Fruit fly (Drosophila melanogaster) whole organism, prepupa: ENCODE data around the gene fru.

Source experiments
- Blimp-1 ChIP-seq: fragments of 200-800 bp; sonication (Bioruptor generic); optimal IDR thresholded peaks from 3 replicates; lab custom pipeline; 2017; ENCODE audit warnings: missing biosample characterization, missing genetic modification characterization, mild to moderate bottlenecking, moderate library complexity, missing genetic modification reagents
- CG10669 ChIP-seq: fragments of 200-800 bp; sonication (Bioruptor generic); optimal IDR thresholded peaks from 3 replicates; lab custom pipeline; 2018; ENCODE audit warnings: missing biosample characterization, mild to moderate bottlenecking, missing genetic modification characterization, moderate library complexity
- CG11294 ChIP-seq: fragments of 200-800 bp; sonication (Bioruptor generic); IDR thresholded peaks from 2 replicates; pipeline ENCODE4 v1.3.6; 2022; ENCODE audit warnings: missing biosample characterization, missing genetic modification characterization
- CG11762 ChIP-seq: fragments of 200-800 bp; sonication (Bioruptor generic); optimal IDR thresholded peaks from 3 replicates; lab custom pipeline; 2016; ENCODE audit warnings: missing biosample characterization, missing genetic modification characterization; ENCODE audit not compliant: insufficient read depth
- CG11902 ChIP-seq: fragments of 200-800 bp; sonication (Bioruptor generic); optimal IDR thresholded peaks from 3 replicates; lab custom pipeline; 2016; ENCODE audit warnings: missing biosample characterization, missing genetic modification characterization
- CG15336 ChIP-seq: fragments of 200-800 bp; sonication (Bioruptor generic); IDR thresholded peaks from 2 replicates; pipeline ENCODE4 v1.3.6; 2022; ENCODE audit warnings: missing biosample characterization, missing genetic modification characterization
- CG1621 ChIP-seq: fragments of 200-800 bp; sonication (Bioruptor generic); optimal IDR thresholded peaks from 3 replicates; lab custom pipeline; 2018; ENCODE audit warnings: missing biosample characterization, mild to moderate bottlenecking, missing genetic modification characterization
- CG16779 ChIP-seq: fragments of 200-800 bp; sonication (Bioruptor generic); optimal IDR thresholded peaks from 3 replicates; lab custom pipeline; 2017; ENCODE audit warnings: missing biosample characterization, mild to moderate bottlenecking, missing genetic modification characterization
- CG3032 ChIP-seq: fragments of 200-800 bp; optimal IDR thresholded peaks from 2 replicates; lab custom pipeline; 2019; ENCODE audit warnings: missing biosample characterization, mild to moderate bottlenecking, missing genetic modification characterization, moderate library complexity
- CG31627 ChIP-seq: fragments of 200-800 bp; sonication (Bioruptor generic); optimal IDR thresholded peaks from 3 replicates; lab custom pipeline; 2016; ENCODE audit warnings: missing biosample characterization, missing genetic modification characterization
- CG32006 ChIP-seq: fragments of 200-800 bp; sonication (Bioruptor generic); optimal IDR thresholded peaks from 3 replicates; lab custom pipeline; 2017; ENCODE audit warnings: missing biosample characterization, mild to moderate bottlenecking, missing genetic modification characterization
- CG34406 ChIP-seq: fragments of 200-800 bp; sonication (Bioruptor generic); optimal IDR thresholded peaks from 3 replicates; lab custom pipeline; 2016; ENCODE audit warnings: missing biosample characterization, missing genetic modification characterization
- CG3919 ChIP-seq: fragments of 200-800 bp; sonication (Bioruptor generic); optimal IDR thresholded peaks from 3 replicates; lab custom pipeline; 2016; ENCODE audit warnings: missing biosample characterization, missing genetic modification characterization
- CG4318 ChIP-seq: fragments of 200-800 bp; sonication (Bioruptor generic); optimal IDR thresholded peaks from 3 replicates; lab custom pipeline; 2017; ENCODE audit warnings: missing biosample characterization, mild to moderate bottlenecking, missing genetic modification characterization
- CG6163 ChIP-seq: fragments of 200-800 bp; sonication (Bioruptor generic); IDR thresholded peaks from 3 replicates; pipeline ENCODE4 v1.3.6; 2022; ENCODE audit warnings: missing biosample characterization, missing genetic modification characterization
- CG6276 ChIP-seq: fragments of 200-800 bp; sonication (Bioruptor generic); optimal IDR thresholded peaks from 2 replicates; lab custom pipeline; 2017; ENCODE audit warnings: missing biosample characterization, mild to moderate bottlenecking, missing genetic modification characterization
- CG6792 ChIP-seq: fragments of 200-800 bp; sonication (Bioruptor generic); optimal IDR thresholded peaks from 3 replicates; lab custom pipeline; 2016; ENCODE audit warnings: missing biosample characterization, missing genetic modification characterization
- CG6808 ChIP-seq: fragments of 200-800 bp; sonication (Bioruptor generic); optimal IDR thresholded peaks from 3 replicates; lab custom pipeline; 2017; ENCODE audit warnings: missing biosample characterization, missing genetic modification characterization, mild to moderate bottlenecking, moderate library complexity, missing genetic modification reagents
- CG6854 ChIP-seq: fragments of 200-800 bp; sonication (Bioruptor generic); optimal IDR thresholded peaks from 2 replicates; lab custom pipeline; 2017; ENCODE audit warnings: missing biosample characterization, mild to moderate bottlenecking, missing genetic modification characterization
- CG7368 ChIP-seq: fragments of 200-800 bp; sonication (Bioruptor generic); optimal IDR thresholded peaks from 3 replicates; lab custom pipeline; 2016; ENCODE audit warnings: missing biosample characterization, missing genetic modification characterization
- CG8119 ChIP-seq: fragments of 200-800 bp; sonication (Bioruptor generic); IDR thresholded peaks from 3 replicates; pipeline ENCODE4 v1.3.6; 2022; ENCODE audit warnings: missing biosample characterization, missing genetic modification characterization
- CG8319 ChIP-seq: fragments of 200-800 bp; sonication (Bioruptor generic); optimal IDR thresholded peaks from 3 replicates; lab custom pipeline; 2016; ENCODE audit warnings: missing biosample characterization, missing genetic modification characterization
- CG8632 ChIP-seq: fragments of 200-800 bp; sonication (Bioruptor generic); optimal IDR thresholded peaks from 3 replicates; lab custom pipeline; 2016; ENCODE audit warnings: missing biosample characterization, missing genetic modification characterization
- CG9139 ChIP-seq: fragments of 200-800 bp; sonication (Bioruptor generic); optimal IDR thresholded peaks from 3 replicates; lab custom pipeline; 2017; ENCODE audit warnings: missing biosample characterization, mild to moderate bottlenecking, missing genetic modification characterization
- Eip78C ChIP-seq: fragments of 200-800 bp; sonication (Bioruptor generic); peaks from one replicate; lab custom pipeline; 2016; ENCODE audit warnings: missing biosample characterization, missing genetic modification characterization
- Eip93F ChIP-seq: fragments of 200-800 bp; sonication (Bioruptor generic); optimal IDR thresholded peaks from 2 replicates; lab custom pipeline; 2016; ENCODE audit warnings: missing biosample characterization, mild to moderate bottlenecking, missing genetic modification characterization
- Ets21C ChIP-seq: fragments of 200-800 bp; sonication (Bioruptor generic); optimal IDR thresholded peaks from 3 replicates; lab custom pipeline; 2016; ENCODE audit warnings: missing biosample characterization, missing genetic modification characterization
- Ets96B ChIP-seq: fragments of 200-800 bp; optimal IDR thresholded peaks from 2 replicates; lab custom pipeline; 2019; ENCODE audit warnings: missing biosample characterization, mild to moderate bottlenecking, missing genetic modification characterization, moderate library complexity
- Gug ChIP-seq: fragments of 200-800 bp; sonication (Bioruptor generic); IDR thresholded peaks from 2 replicates; pipeline ENCODE4 v1.3.6; 2022; ENCODE audit warnings: missing biosample characterization, missing genetic modification characterization
- Hr38 ChIP-seq: sonication (Bioruptor generic); optimal IDR thresholded peaks from 2 replicates; lab custom pipeline; 2016; ENCODE audit warnings: missing biosample characterization, missing genetic modification characterization
- Hr39 ChIP-seq: fragments of 200-800 bp; sonication (Bioruptor generic); optimal IDR thresholded peaks from 2 replicates; lab custom pipeline; 2016; ENCODE audit warnings: missing biosample characterization, missing genetic modification characterization
- Hr4 ChIP-seq: fragments of 200-800 bp; sonication (Bioruptor generic); optimal IDR thresholded peaks from 3 replicates; lab custom pipeline; 2016; ENCODE audit warnings: missing biosample characterization, missing genetic modification characterization
- Met ChIP-seq: fragments of 200-800 bp; sonication (Bioruptor generic); optimal IDR thresholded peaks from 3 replicates; lab custom pipeline; 2016; ENCODE audit warnings: missing biosample characterization, missing genetic modification characterization
- OdsH ChIP-seq: fragments of 200-800 bp; sonication (Bioruptor generic); optimal IDR thresholded peaks from 3 replicates; lab custom pipeline; 2016; ENCODE audit warnings: missing biosample characterization, missing genetic modification characterization
- Sox102F ChIP-seq: fragments of 200-800 bp; sonication (Bioruptor generic); optimal IDR thresholded peaks from 2 replicates; lab custom pipeline; 2016; ENCODE audit warnings: missing biosample characterization, mild to moderate bottlenecking, missing genetic modification characterization
- Sox14 ChIP-seq: fragments of 200-800 bp; sonication (Bioruptor generic); optimal IDR thresholded peaks from 3 replicates; lab custom pipeline; 2016; ENCODE audit warnings: missing biosample characterization, missing genetic modification characterization
- achi ChIP-seq: fragments of 200-800 bp; sonication (Bioruptor generic); optimal IDR thresholded peaks from 3 replicates; lab custom pipeline; 2016; ENCODE audit warnings: missing biosample characterization, missing genetic modification characterization
- cyc ChIP-seq: fragments of 200-800 bp; sonication (Bioruptor generic); optimal IDR thresholded peaks from 3 replicates; lab custom pipeline; 2016; ENCODE audit warnings: missing biosample characterization, missing genetic modification characterization
- dsx ChIP-seq: fragments of 200-800 bp; optimal IDR thresholded peaks from 3 replicates; lab custom pipeline; 2019; ENCODE audit warnings: missing biosample characterization, mild to moderate bottlenecking, missing genetic modification characterization, moderate library complexity; ENCODE audit not compliant: poor library complexity, severe bottlenecking
- fd59A ChIP-seq: fragments of 200-800 bp; sonication (Bioruptor generic); optimal IDR thresholded peaks from 2 replicates; lab custom pipeline; 2017; ENCODE audit warnings: missing biosample characterization, mild to moderate bottlenecking, missing genetic modification characterization, missing genetic modification reagents
- fd85E ChIP-seq: fragments of 200-800 bp; sonication (Bioruptor generic); optimal IDR thresholded peaks from 3 replicates; lab custom pipeline; 2016; ENCODE audit warnings: missing biosample characterization, missing genetic modification characterization
- fkh ChIP-seq: fragments of 200-800 bp; sonication (Bioruptor generic); optimal IDR thresholded peaks from 3 replicates; lab custom pipeline; 2017; ENCODE audit warnings: missing biosample characterization, mild to moderate bottlenecking, missing genetic modification characterization, moderate library complexity
- lz ChIP-seq: fragments of 200-800 bp; sonication (Bioruptor generic); optimal IDR thresholded peaks from 3 replicates; lab custom pipeline; 2016; ENCODE audit warnings: missing biosample characterization, missing genetic modification characterization
- net ChIP-seq: fragments of 200-800 bp; sonication (Bioruptor generic); optimal IDR thresholded peaks from 3 replicates; lab custom pipeline; 2016; ENCODE audit warnings: missing biosample characterization, missing genetic modification characterization
- pdm3 ChIP-seq: fragments of 200-800 bp; sonication (Bioruptor generic); optimal IDR thresholded peaks from 3 replicates; lab custom pipeline; 2016; ENCODE audit warnings: missing biosample characterization, missing genetic modification characterization
- salr ChIP-seq, 2 experiments: fragments of 200-800 bp; sonication (Bioruptor generic); optimal IDR thresholded peaks; 3 replicates each; lab custom pipeline; 2016 to 2018; ENCODE audit warnings: missing biosample characterization in 2 of 2, missing genetic modification characterization in 2 of 2, mild to moderate bottlenecking in 1 of 2
- spab ChIP-seq: fragments of 200-800 bp; sonication (Bioruptor generic); optimal IDR thresholded peaks from 2 replicates; lab custom pipeline; 2017; ENCODE audit warnings: missing biosample characterization, mild to moderate bottlenecking, missing genetic modification characterization, missing genetic modification reagents
- ss ChIP-seq, 2 experiments: fragments of 200-800 bp; sonication (Bioruptor generic); optimal IDR thresholded peaks; 2 replicates in 1 of 2; 3 replicates in 1 of 2; lab custom pipeline; 2017 to 2018; ENCODE audit warnings: mild to moderate bottlenecking in 2 of 2, missing biosample characterization in 2 of 2, missing genetic modification characterization in 2 of 2, moderate library complexity in 1 of 2
- svp ChIP-seq: fragments of 200-800 bp; sonication (Bioruptor generic); peaks from one replicate; lab custom pipeline; 2016; ENCODE audit warnings: missing biosample characterization, missing genetic modification characterization
- topi ChIP-seq: fragments of 200-800 bp; sonication (Bioruptor generic); optimal IDR thresholded peaks from 3 replicates; lab custom pipeline; 2016; ENCODE audit warnings: missing biosample characterization, missing genetic modification characterization

Gene fru

dm6 chr3R:18396801-18397604 lies 148.4 kb downstream of the fru start, which contains the start of gene Vti1b:
Vti1b (plus strand) TSS chr3R:18396995.
- TF ChIP-seq CG4318 (peak; percentile 98), cyc (peak; percentile 98), Hr4 (GFP tag; lab: Kevin White, UChicago) (peak; percentile 99), OdsH (peak; percentile 99), Met (peak; percentile 98), topi (peak; percentile 98), CG11902 (GFP tag; lab: Kevin White, UChicago) (peak; percentile 97), dsx (GFP tag; lab: Kevin White, UChicago) (peak; percentile 96), CG6854 (GFP tag; lab: Kevin White, UChicago) (peak; percentile 93), CG34406 (GFP tag; lab: Kevin White, UChicago) (peak; percentile 98), Hr39 (GFP tag; lab: Kevin White, UChicago) (peak; percentile 98), CG8632 (GFP tag; lab: Kevin White, UChicago) (peak; percentile 98), CG1621 (tag; lab: Kevin White, UChicago) (peak; percentile 94), CG16779 (tag; lab: Kevin White, UChicago) (peak; percentile 93), fd85E (peak; percentile 93), CG6163 (GFP tag; lab: Robert Waterston, UW) (peak; percentile 98), lz (GFP tag; lab: Kevin White, UChicago) (peak; percentile 97), Eip93F (peak; percentile 84), CG6276 (peak; percentile 98), fkh (GFP tag; lab: Kevin White, UChicago) (peak; percentile 71), CG10669 (peak; percentile 98), Gug (peak; percentile 95), CG3919 (GFP tag; lab: Kevin White, UChicago) (peak; percentile 99), Blimp-1 (GFP tag; lab: Kevin White, UChicago) (peak; percentile 88), Sox102F (GFP tag; lab: Kevin White, UChicago) (peak; percentile 99), Sox14 (GFP tag; lab: Kevin White, UChicago) (peak; percentile 99), svp (GFP tag; lab: Kevin White, UChicago) (peak; percentile 100), CG3032 (tag; lab: Kevin White, UChicago) (peak; percentile 94), CG31627 (GFP tag; lab: Kevin White, UChicago) (peak; percentile 99), Ets21C (peak; percentile 96), CG15336 (peak; percentile 99), CG9139 (GFP tag; lab: Kevin White, UChicago) (peak; percentile 91), CG6808 (GFP tag; lab: Kevin White, UChicago) (peak; percentile 94), fd59A (GFP tag; lab: Kevin White, UChicago) (peak; percentile 96), spab (GFP tag; lab: Kevin White, UChicago) (peak; percentile 96), achi (GFP tag; lab: Kevin White, UChicago) (peak; percentile 98), net (GFP tag; lab: Kevin White, UChicago) (peak; percentile 98), CG32006 (GFP tag; lab: Kevin White, UChicago) (peak; percentile 99), CG6792 (GFP tag; lab: Kevin White, UChicago) (peak; percentile 98), salr (GFP tag; optimal IDR thresholded peaks at IDR 0.05; lab: Kevin White, UChicago) (peak; percentile 95 to 97), CG11762 (GFP tag; lab: Kevin White, UChicago) (peak; percentile 96), ss (GFP tag; optimal IDR thresholded peaks at IDR 0.05; lab: Kevin White, UChicago) (peak; percentile 92 to 95), Eip78C (peak; percentile 100), Ets96B (tag; lab: Kevin White, UChicago) (peak; percentile 98), Hr38 (GFP tag; lab: Kevin White, UChicago) (peak; percentile 95), pdm3 (peak; percentile 99), CG8119 (GFP tag; lab: Robert Waterston, UW) (peak; percentile 99), CG8319 (GFP tag; lab: Kevin White, UChicago) (peak; percentile 97), CG11294 (GFP tag; lab: Robert Waterston, UW) (peak; percentile 97), CG7368 (peak; percentile 97)
